Worm (Caenorhabditis elegans): ENCODE measurements around the gene erp-44.2.

DNA sequence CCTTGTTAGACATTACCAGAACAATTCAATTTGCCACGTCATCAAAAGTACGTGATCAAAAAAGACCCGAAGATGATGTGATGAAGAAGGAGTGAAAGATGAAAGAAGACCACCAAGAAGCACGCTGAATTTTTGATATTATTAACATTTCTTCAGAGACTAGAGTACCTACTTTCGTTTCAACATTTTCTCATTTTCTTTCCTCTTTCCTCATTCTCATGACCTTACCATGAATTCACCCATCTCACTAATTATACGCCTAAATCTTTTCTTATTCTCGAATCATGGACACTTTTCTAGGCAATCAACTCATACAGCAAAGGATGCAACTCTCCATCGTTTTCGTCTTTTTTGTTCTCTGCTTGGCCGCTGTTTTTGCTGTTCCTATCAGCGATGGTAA lies 34.1 kb upstream of the erp-44.2 start, which contains the start of gene flp-10:
- TF ChIP-seq ama-1 (optimal IDR thresholded peaks at IDR 0.05) (no peak), ama-1 (GFP tag; optimal IDR thresholded peaks at IDR 0.05) (no peak), mcd-1 (GFP tag; IDR thresholded peaks at IDR 0.05) (no peak), xnd-1 (tag; optimal IDR thresholded peaks at IDR 0.05) (no peak), efl-1 (GFP tag; optimal IDR thresholded peaks at IDR 0.05) (no peak), nfya-1 (tag; optimal IDR thresholded peaks at IDR 0.05; ENCODE audit: borderline replicate concordance, insufficient read depth) (no peak)

Data from whole organism, young adult.